Worm (Caenorhabditis elegans) whole organism, L1 larva: Measurements from ENCODE around the gene oac-30.

Experiments used
- lin-35 ChIP-seq, 2 experiments: fragments of 150-350 bp; optimal IDR thresholded peaks; 2 replicates each; lab custom pipeline; 2014; ENCODE audit warnings: missing biosample characterization in 2 of 2, missing genetic modification characterization in 2 of 2, missing genetic modification reagents in 2 of 2
- nhr-12 ChIP-seq: sonication (generic microtip); optimal IDR thresholded peaks from 2 replicates; lab custom pipeline; 2017; ENCODE audit warnings: missing biosample characterization, missing genetic modification characterization
- nhr-77 ChIP-seq: fragments of 150-350 bp; optimal IDR thresholded peaks from 2 replicates; lab custom pipeline; 2014; ENCODE audit warnings: missing biosample characterization, missing genetic modification characterization
- sptf-1 ChIP-seq: fragments of 150-350 bp; optimal IDR thresholded peaks from 2 replicates; lab custom pipeline; 2014; ENCODE audit warnings: missing biosample characterization, missing genetic modification characterization
- unc-62 ChIP-seq: fragments of 150-350 bp; optimal IDR thresholded peaks from 2 replicates; lab custom pipeline; 2014; ENCODE audit warnings: missing biosample characterization, missing genetic modification reagents, missing genetic modification characterization

DNA sequence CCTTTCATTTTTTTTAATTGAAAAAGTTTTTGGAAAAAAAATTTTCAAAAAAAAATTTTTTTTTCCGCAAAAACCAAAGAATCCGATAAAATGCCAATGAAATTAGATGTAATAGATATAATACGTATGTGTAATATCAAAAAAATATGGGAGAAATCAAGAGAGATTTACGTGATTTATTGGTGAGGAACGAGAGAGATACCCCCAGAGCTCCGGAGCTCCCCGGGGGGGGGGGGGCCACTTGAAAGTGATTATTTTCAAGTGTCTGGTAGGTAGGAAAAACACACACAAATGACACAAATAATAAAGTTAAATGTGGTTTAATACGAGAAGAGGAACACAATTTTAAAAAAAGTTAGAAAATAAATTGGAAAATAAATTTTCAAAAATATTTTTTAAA lies 10.1 kb upstream of the oac-30 start, which contains the start of gene Y57G7A.11:
- TF ChIP-seq sptf-1: no peak
- no peak for TF ChIP-seq nhr-77 (tag; lab: Kevin White, UChicago)
- no peak for TF ChIP-seq unc-62
- TF ChIP-seq lin-35 (GFP tag; optimal IDR thresholded peaks at IDR 0.05; lab: Kevin White, UChicago): no peak
- no peak for TF ChIP-seq nhr-12 (tag; lab: Kevin White, UChicago)
